Fruit fly (Drosophila melanogaster) whole organism, pupa: Measurements from ENCODE around the gene CG34112.

Source experiments
- CG12605 ChIP-seq: fragments of 200-800 bp; sonication (Bioruptor generic); IDR thresholded peaks from 2 replicates; pipeline ENCODE4 v1.3.6; 2022; ENCODE audit warnings: missing biosample characterization, missing genetic modification characterization
- CG32121 ChIP-seq: fragments of 200-800 bp; sonication (Bioruptor generic); IDR thresholded peaks from 2 replicates; pipeline ENCODE4 v1.3.6; 2022; ENCODE audit warnings: missing biosample characterization, missing genetic modification characterization
- CG34367 ChIP-seq: fragments of 200-800 bp; sonication (Bioruptor generic); optimal IDR thresholded peaks from 2 replicates; lab custom pipeline; 2018; ENCODE audit warnings: missing biosample characterization, mild to moderate bottlenecking, missing genetic modification characterization
- CG8159 ChIP-seq: fragments of 200-800 bp; sonication (Bioruptor generic); optimal IDR thresholded peaks from 3 replicates; lab custom pipeline; 2018; ENCODE audit warnings: missing biosample characterization, mild to moderate bottlenecking, missing genetic modification characterization, moderate library complexity
- CG9948 ChIP-seq: fragments of 200-800 bp; sonication (Bioruptor generic); optimal IDR thresholded peaks from 2 replicates; lab custom pipeline; 2018; ENCODE audit warnings: missing biosample characterization, mild to moderate bottlenecking, missing genetic modification characterization, moderate library complexity
- D1 ChIP-seq: fragments of 200-800 bp; sonication (Bioruptor generic); optimal IDR thresholded peaks from 2 replicates; lab custom pipeline; 2018; ENCODE audit warnings: missing biosample characterization, mild to moderate bottlenecking, missing genetic modification characterization, moderate library complexity
- EcR ChIP-seq: fragments of 200-800 bp; sonication (Bioruptor generic); optimal IDR thresholded peaks from 3 replicates; lab custom pipeline; 2019; ENCODE audit warnings: missing biosample characterization, missing genetic modification characterization, mild to moderate bottlenecking, moderate library complexity, missing genetic modification reagents
- Ets98B ChIP-seq: fragments of 200-800 bp; sonication (Bioruptor generic); IDR thresholded peaks from 2 replicates; pipeline ENCODE4 v1.3.6; 2022; ENCODE audit warnings: missing biosample characterization, missing genetic modification characterization
- Pif1A ChIP-seq: fragments of 200-800 bp; sonication (Bioruptor generic); optimal IDR thresholded peaks from 3 replicates; lab custom pipeline; 2016; ENCODE audit warnings: missing biosample characterization, missing genetic modification characterization
- Pif1B ChIP-seq: fragments of 200-800 bp; sonication (Bioruptor generic); optimal IDR thresholded peaks from 3 replicates; lab custom pipeline; 2016; ENCODE audit warnings: missing biosample characterization, missing genetic modification characterization
- Snoo ChIP-seq: fragments of 200-800 bp; sonication (Bioruptor generic); optimal IDR thresholded peaks from 3 replicates; lab custom pipeline; 2017; ENCODE audit warnings: missing biosample characterization, mild to moderate bottlenecking, missing genetic modification characterization, inconsistent platforms
- rn ChIP-seq: fragments of 200-800 bp; sonication (Bioruptor generic); IDR thresholded peaks from 2 replicates; pipeline ENCODE4 v1.3.6; 2022; ENCODE audit warnings: missing biosample characterization, missing genetic modification characterization

DNA sequence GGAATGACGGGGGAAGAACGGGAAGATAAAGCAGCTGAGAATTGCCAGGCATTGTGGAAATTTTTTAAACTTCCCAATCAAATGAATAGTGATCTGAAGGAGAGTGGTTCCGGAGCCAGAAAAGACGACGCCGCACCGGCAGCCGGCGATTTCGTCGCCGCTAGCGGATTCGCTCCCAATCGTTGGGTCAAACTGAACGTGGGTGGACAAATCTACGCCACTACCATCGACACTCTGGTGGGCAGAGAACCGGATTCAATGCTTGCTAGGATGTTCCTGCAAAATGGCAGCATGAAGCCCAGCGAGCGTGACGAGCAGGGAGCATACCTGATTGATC lies 6.4 kb upstream of the CG34112 start, which contains the start of gene CG14647:
- TF ChIP-seq D1 (tag; lab: Kevin White, UChicago) (no peak), CG12605 (no peak), CG8159 (tag; lab: Kevin White, UChicago) (no peak), EcR (no peak), rn (GFP tag; lab: Robert Waterston, UW) (no peak), Ets98B (GFP tag; lab: Robert Waterston, UW) (no peak), Pif1B (GFP tag; lab: Kevin White, UChicago) (no peak), CG34367 (no peak), Snoo (tag; lab: Kevin White, UChicago) (no peak), Pif1A (no peak), CG32121 (GFP tag; lab: Robert Waterston, UW) (no peak), CG9948 (tag; lab: Kevin White, UChicago) (no peak)
